Fruit fly (Drosophila melanogaster) whole organism, prepupa: ENCODE measurements around the gene Fbw5.

Experiments used
- CG10669 ChIP-seq: fragments of 200-800 bp; sonication (Bioruptor generic); optimal IDR thresholded peaks from 3 replicates; lab custom pipeline; 2018; ENCODE audit warnings: missing biosample characterization, mild to moderate bottlenecking, missing genetic modification characterization, moderate library complexity
- CG32006 ChIP-seq: fragments of 200-800 bp; sonication (Bioruptor generic); optimal IDR thresholded peaks from 3 replicates; lab custom pipeline; 2017; ENCODE audit warnings: missing biosample characterization, mild to moderate bottlenecking, missing genetic modification characterization
- Sox15 ChIP-seq: fragments of 200-800 bp; sonication (Bioruptor generic); optimal IDR thresholded peaks from 3 replicates; lab custom pipeline; 2016; ENCODE audit warnings: missing biosample characterization, missing genetic modification characterization
- acj6 ChIP-seq: fragments of 200-800 bp; sonication (Bioruptor generic); optimal IDR thresholded peaks from 3 replicates; lab custom pipeline; 2016; ENCODE audit warnings: missing biosample characterization, missing genetic modification characterization
- net ChIP-seq: fragments of 200-800 bp; sonication (Bioruptor generic); optimal IDR thresholded peaks from 3 replicates; lab custom pipeline; 2016; ENCODE audit warnings: missing biosample characterization, missing genetic modification characterization

DNA sequence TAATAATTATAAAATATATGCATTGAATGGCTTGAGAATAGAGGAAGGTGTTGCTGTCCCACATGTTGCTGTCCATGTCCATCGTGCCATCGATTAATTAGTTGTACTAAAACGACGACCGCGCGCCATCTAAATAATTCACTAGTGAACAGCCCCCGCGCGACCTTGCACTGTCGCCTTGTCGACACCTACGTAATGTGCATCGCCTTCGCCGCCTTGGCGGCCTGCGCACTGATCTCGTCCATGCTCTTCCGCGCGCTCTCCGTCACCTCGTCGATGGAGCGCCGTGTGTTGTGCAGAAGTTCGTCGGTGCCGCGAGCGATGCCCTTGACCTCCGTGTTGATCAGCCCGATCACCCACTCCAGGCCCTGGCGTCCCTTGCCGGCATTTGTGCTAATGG lies 18.9 kb downstream of the Fbw5 start:
- TF ChIP-seq Sox15: no peak
- TF ChIP-seq net (GFP tag; lab: Kevin White, UChicago): no peak
- TF ChIP-seq CG10669: no peak
- TF ChIP-seq CG32006 (GFP tag; lab: Kevin White, UChicago): no peak
- TF ChIP-seq acj6 (GFP tag; lab: Kevin White, UChicago): no peak
